Worm (Caenorhabditis elegans): ENCODE measurements around the gene F48E3.2.

DNA sequence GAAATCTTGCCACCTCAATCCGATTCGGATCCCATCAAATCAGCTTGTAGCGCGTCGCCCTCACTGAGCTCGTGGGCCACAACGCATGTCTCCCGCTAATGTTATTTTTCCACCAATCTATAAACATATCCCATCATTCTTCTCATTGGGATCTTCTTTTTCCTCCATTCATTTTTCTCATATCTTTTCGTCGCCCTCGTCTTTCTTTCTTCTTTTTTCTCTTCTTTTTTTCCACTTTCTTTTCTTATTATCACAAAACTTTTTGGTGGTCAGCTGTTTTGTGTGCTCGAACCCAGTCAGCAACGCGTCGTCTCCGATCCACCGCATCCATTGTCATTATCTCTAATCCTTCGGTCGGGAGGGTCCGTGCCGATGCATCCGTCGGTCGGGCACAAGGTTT is 30.9 kb upstream of the F48E3.2 start:
- no peak for TF ChIP-seq sea-1 (GFP tag; conservative IDR thresholded peaks at IDR 0.05)
- TF ChIP-seq ama-1 (optimal IDR thresholded peaks at IDR 0.05), result no peak
- no peak for TF ChIP-seq tbx-37 (GFP tag; conservative IDR thresholded peaks at IDR 0.05)
- no peak for TF ChIP-seq scrt-1 (GFP tag; IDR thresholded peaks at IDR 0.05)
- TF ChIP-seq F13C5.2 (tag; optimal IDR thresholded peaks at IDR 0.05), result no peak
